Fruit fly (Drosophila melanogaster): ENCODE results near the gene BigH1.

BigH1 gene

dm6 chr3R:14662989-14663500, at the start of gene BigH1, which contains the start of gene Rad17:
Gene BigH1, plus strand, starts transcription at chr3R:14663450.
Gene Rad17, minus strand, starts transcription at chr3R:14663197.
- TF ChIP-seq psq (optimal IDR thresholded peaks at IDR 0.05) = no peak
- no peak for TF ChIP-seq Myc (optimal IDR thresholded peaks at IDR 0.05)

dm6 chr3R:14622571-14622970, 40.7 kb upstream of the BigH1 start:
- TF ChIP-seq insv (optimal IDR thresholded peaks at IDR 0.05) (no peak), psq (optimal IDR thresholded peaks at IDR 0.05) (no peak), Sin3A (optimal IDR thresholded peaks at IDR 0.05) (no peak), h (optimal IDR thresholded peaks at IDR 0.05) (no peak), Myc (optimal IDR thresholded peaks at IDR 0.05) (no peak), ttk (optimal IDR thresholded peaks at IDR 0.05) (no peak)

dm6 chr3R:14624088-14624619, 39.1 kb upstream of the BigH1 start:
- TF ChIP-seq Sin3A (optimal IDR thresholded peaks at IDR 0.05) = no peak
- TF ChIP-seq psq (optimal IDR thresholded peaks at IDR 0.05) = no peak
- no peak for TF ChIP-seq ttk (optimal IDR thresholded peaks at IDR 0.05)
- no peak for TF ChIP-seq Myc (optimal IDR thresholded peaks at IDR 0.05)
- no peak for TF ChIP-seq insv (optimal IDR thresholded peaks at IDR 0.05)
- TF ChIP-seq h (optimal IDR thresholded peaks at IDR 0.05) = no peak

dm6 chr3R:14624671-14625070, 38.6 kb upstream of the BigH1 start:
- TF ChIP-seq Myc (optimal IDR thresholded peaks at IDR 0.05) = no peak

- TF ChIP-seq h (optimal IDR thresholded peaks at IDR 0.05) (no peak), Sin3A (optimal IDR thresholded peaks at IDR 0.05) (no peak)
Measured at dm6 chr3R:14625215-14626156, 37.8 kb upstream of the BigH1 start, which contains the start of the genes put and His4r. Gene put, minus strand, starts transcription at chr3R:14625703. Gene His4r, plus strand, starts transcription at chr3R:14625755.

- no peak for TF ChIP-seq insv (optimal IDR thresholded peaks at IDR 0.05)
- no peak for TF ChIP-seq Myc (optimal IDR thresholded peaks at IDR 0.05)
- TF ChIP-seq ttk (optimal IDR thresholded peaks at IDR 0.05) = no peak
- no peak for TF ChIP-seq psq (optimal IDR thresholded peaks at IDR 0.05)
- no peak for TF ChIP-seq Sin3A (optimal IDR thresholded peaks at IDR 0.05)
- TF ChIP-seq h (optimal IDR thresholded peaks at IDR 0.05) = no peak
Measured at dm6 chr3R:14626781-14627180, 36.5 kb upstream of the BigH1 start.

dm6 chr3R:14630119-14630623, 33.1 kb upstream of the BigH1 start, which contains the start of gene Cad88C:
Gene Cad88C, plus strand, starts transcription at chr3R:14630478.
- TF ChIP-seq Myc (optimal IDR thresholded peaks at IDR 0.05) = no peak
- TF ChIP-seq Sin3A (optimal IDR thresholded peaks at IDR 0.05) = no peak
- TF ChIP-seq psq (optimal IDR thresholded peaks at IDR 0.05) = no peak
- no peak for TF ChIP-seq h (optimal IDR thresholded peaks at IDR 0.05)
- TF ChIP-seq insv (optimal IDR thresholded peaks at IDR 0.05) = no peak
- no peak for TF ChIP-seq ttk (optimal IDR thresholded peaks at IDR 0.05)

- TF ChIP-seq ttk (optimal IDR thresholded peaks at IDR 0.05) (no peak), Sin3A (optimal IDR thresholded peaks at IDR 0.05) (no peak), h (optimal IDR thresholded peaks at IDR 0.05) (no peak), psq (optimal IDR thresholded peaks at IDR 0.05) (no peak), Myc (optimal IDR thresholded peaks at IDR 0.05) (no peak), insv (optimal IDR thresholded peaks at IDR 0.05) (no peak)
Measured at dm6 chr3R:14631911-14632310, 31.3 kb upstream of the BigH1 start.

- TF ChIP-seq insv (optimal IDR thresholded peaks at IDR 0.05) (no peak), Sin3A (optimal IDR thresholded peaks at IDR 0.05) (no peak), ttk (optimal IDR thresholded peaks at IDR 0.05) (no peak), Myc (optimal IDR thresholded peaks at IDR 0.05) (no peak), psq (optimal IDR thresholded peaks at IDR 0.05) (no peak), h (optimal IDR thresholded peaks at IDR 0.05) (no peak)
Measured at dm6 chr3R:14642463-14642862, 20.8 kb upstream of the BigH1 start, which contains the start of gene CG7886. Gene CG7886, minus strand, starts transcription at chr3R:14642563.

dm6 chr3R:14649307-14650239, 13.7 kb upstream of the BigH1 start:
- no peak for TF ChIP-seq psq (optimal IDR thresholded peaks at IDR 0.05)
- no peak for TF ChIP-seq ttk (optimal IDR thresholded peaks at IDR 0.05)
- TF ChIP-seq Myc (optimal IDR thresholded peaks at IDR 0.05) = no peak
- TF ChIP-seq h (optimal IDR thresholded peaks at IDR 0.05) = no peak
- TF ChIP-seq Sin3A (optimal IDR thresholded peaks at IDR 0.05) = no peak
- TF ChIP-seq insv (optimal IDR thresholded peaks at IDR 0.05) = no peak

- TF ChIP-seq ttk (optimal IDR thresholded peaks at IDR 0.05) = no peak
- TF ChIP-seq psq (optimal IDR thresholded peaks at IDR 0.05) = no peak
- no peak for TF ChIP-seq insv (optimal IDR thresholded peaks at IDR 0.05)
- TF ChIP-seq Sin3A (optimal IDR thresholded peaks at IDR 0.05) = no peak
- TF ChIP-seq h (optimal IDR thresholded peaks at IDR 0.05) = no peak
- no peak for TF ChIP-seq Myc (optimal IDR thresholded peaks at IDR 0.05)
Measured at dm6 chr3R:14650367-14650766, 12.9 kb upstream of the BigH1 start.

Data from Kc167 (cell line).